Worm (Caenorhabditis elegans) whole organism, young adult: ENCODE results near the gene abts-4.

ENCODE experiments used
- C06A6.2 ChIP-seq: fragments of 200-800 bp; sonication (Bioruptor generic); conservative IDR thresholded peaks from 2 replicates; pipeline ENCODE4 v1.3.6; 2022; ENCODE audit warnings: missing genetic modification characterization, missing compliant biosample characterization
- F22D6.2 ChIP-seq: sonication (generic microtip); optimal IDR thresholded peaks from 2 replicates; lab custom pipeline; 2016; ENCODE audit warnings: mild to moderate bottlenecking, missing genetic modification characterization, missing compliant biosample characterization
- F33H1.4 ChIP-seq: fragments of 200-800 bp; sonication (Bioruptor generic); IDR thresholded peaks from 2 replicates; pipeline ENCODE4 v1.3.6; 2022; ENCODE audit warnings: missing genetic modification reagents, missing genetic modification characterization, missing compliant biosample characterization
- F57C9.4 ChIP-seq: sonication (generic microtip); optimal IDR thresholded peaks from 2 replicates; lab custom pipeline; 2017; ENCODE audit warnings: mild to moderate bottlenecking, missing genetic modification characterization, missing compliant biosample characterization
- K11D2.4 ChIP-seq: fragments of 200-800 bp; sonication (Bioruptor generic); IDR thresholded peaks from 2 replicates; pipeline ENCODE4 v1.3.6; 2022; ENCODE audit warnings: missing genetic modification reagents, missing genetic modification characterization, missing compliant biosample characterization
- Y53G8AR.9 ChIP-seq: fragments of 200-800 bp; sonication (Bioruptor generic); conservative IDR thresholded peaks from 2 replicates; pipeline ENCODE4 v1.3.6; 2022; ENCODE audit warnings: missing genetic modification reagents, missing genetic modification characterization, missing compliant biosample characterization
- Y67H2A.10 ChIP-seq: fragments of 200-800 bp; sonication (Bioruptor generic); conservative IDR thresholded peaks from 2 replicates; pipeline ENCODE4 v1.3.6; 2022; ENCODE audit warnings: missing genetic modification reagents, missing genetic modification characterization, missing compliant biosample characterization
- Y95B8A.8 ChIP-seq: fragments of 200-800 bp; sonication (Bioruptor generic); IDR thresholded peaks from 2 replicates; pipeline ENCODE4 v1.3.6; 2022; ENCODE audit warnings: missing genetic modification reagents, missing genetic modification characterization, missing compliant biosample characterization
- aptf-2 ChIP-seq: fragments of 200-800 bp; sonication (Bioruptor generic); conservative IDR thresholded peaks from 2 replicates; pipeline ENCODE4 v1.3.6; 2022; ENCODE audit warnings: missing genetic modification reagents, missing genetic modification characterization, missing compliant biosample characterization
- atf-7 ChIP-seq: sonication (generic microtip); optimal IDR thresholded peaks from 2 replicates; lab custom pipeline; 2017; ENCODE audit warnings: mild to moderate bottlenecking, missing genetic modification characterization, missing compliant biosample characterization
- ccch-3 ChIP-seq: fragments of 200-800 bp; sonication (Bioruptor generic); optimal IDR thresholded peaks from 2 replicates; lab custom pipeline; 2018; ENCODE audit warnings: mild to moderate bottlenecking, missing genetic modification characterization, missing compliant biosample characterization
- cebp-1 ChIP-seq, 2 experiments: fragments of 200-800 bp in 1 of 2; sonication (Bioruptor generic) in 1 of 2; sonication (generic microtip) in 1 of 2; IDR thresholded peaks in 1 of 2; optimal IDR thresholded peaks in 1 of 2; 2 replicates each; pipeline versions ENCODE4 v1.3.6 to Lab custom; 2017 to 2022; ENCODE audit warnings: missing compliant biosample characterization in 2 of 2, missing genetic modification characterization in 2 of 2, mild to moderate bottlenecking in 1 of 2, missing genetic modification reagents in 1 of 2, moderate library complexity in 1 of 2
- ceh-27 ChIP-seq: fragments of 200-800 bp; sonication (Bioruptor generic); optimal IDR thresholded peaks from 2 replicates; lab custom pipeline; 2018; ENCODE audit warnings: mild to moderate bottlenecking, missing genetic modification characterization, moderate library complexity, missing compliant biosample characterization
- ceh-40 ChIP-seq: fragments of 200-800 bp; sonication (Bioruptor generic); IDR thresholded peaks from 2 replicates; pipeline ENCODE4 v1.3.6; 2022; ENCODE audit warnings: missing genetic modification characterization, missing compliant biosample characterization
- ceh-58 ChIP-seq: fragments of 200-800 bp; sonication (Bioruptor generic); IDR thresholded peaks from 2 replicates; pipeline ENCODE4 v1.3.6; 2022; ENCODE audit warnings: missing genetic modification characterization, missing compliant biosample characterization
- ceh-91 ChIP-seq: fragments of 200-800 bp; sonication (Bioruptor generic); IDR thresholded peaks from 2 replicates; pipeline ENCODE4 v1.3.6; 2022; ENCODE audit warnings: missing genetic modification reagents, missing genetic modification characterization, missing compliant biosample characterization
- die-1 ChIP-seq: sonication (generic microtip); optimal IDR thresholded peaks from 2 replicates; lab custom pipeline; 2016; ENCODE audit warnings: missing genotype, mild to moderate bottlenecking, missing genetic modification characterization, missing compliant biosample characterization
- dox-1 ChIP-seq: fragments of 200-800 bp; sonication (Bioruptor generic); IDR thresholded peaks from 2 replicates; pipeline ENCODE4 v1.3.6; 2022; ENCODE audit warnings: missing genetic modification reagents, missing genetic modification characterization, missing compliant biosample characterization
- egl-18 ChIP-seq: fragments of 200-800 bp; sonication (Bioruptor generic); IDR thresholded peaks from 2 replicates; pipeline ENCODE4 v1.3.6; 2022; ENCODE audit warnings: missing genetic modification reagents, missing genetic modification characterization, missing compliant biosample characterization
- gei-17 ChIP-seq: fragments of 200-800 bp; sonication (Bioruptor generic); optimal IDR thresholded peaks from 2 replicates; lab custom pipeline; 2018; ENCODE audit warnings: mild to moderate bottlenecking, missing genetic modification characterization, missing compliant biosample characterization
- let-526 ChIP-seq: fragments of 200-800 bp; sonication (Bioruptor generic); IDR thresholded peaks from 2 replicates; pipeline ENCODE4 v1.3.6; 2022; ENCODE audit warnings: missing genetic modification reagents, missing genetic modification characterization, missing compliant biosample characterization
- lin-40 ChIP-seq: sonication (generic microtip); optimal IDR thresholded peaks from 2 replicates; lab custom pipeline; 2016; ENCODE audit warnings: missing genetic modification characterization, mild to moderate bottlenecking, missing compliant biosample characterization, missing genotype, missing genetic modification reagents
- madf-6 ChIP-seq: fragments of 200-800 bp; sonication (Bioruptor generic); IDR thresholded peaks from 2 replicates; pipeline ENCODE4 v1.3.6; 2022; ENCODE audit warnings: missing genetic modification reagents, missing genetic modification characterization, missing compliant biosample characterization
- madf-8 ChIP-seq: fragments of 200-800 bp; sonication (Bioruptor generic); conservative IDR thresholded peaks from 2 replicates; pipeline ENCODE4 v1.3.6; 2022; ENCODE audit warnings: missing genetic modification reagents, missing genetic modification characterization, missing compliant biosample characterization
- mcd-1 ChIP-seq: fragments of 200-800 bp; sonication (Bioruptor generic); IDR thresholded peaks from 2 replicates; pipeline ENCODE4 v1.3.6; 2022; ENCODE audit warnings: missing genetic modification reagents, missing genetic modification characterization, missing compliant biosample characterization
- nfya-1 ChIP-seq: sonication (generic microtip); optimal IDR thresholded peaks from 2 replicates; lab custom pipeline; 2017; ENCODE audit warnings: antibody characterized with exemption, missing compliant biosample characterization, missing genetic modification characterization, borderline replicate concordance; ENCODE audit not compliant: insufficient read depth
- nfyb-1 ChIP-seq: fragments of 200-800 bp; sonication (Bioruptor generic); IDR thresholded peaks from 2 replicates; pipeline ENCODE4 v1.3.6; 2022; ENCODE audit warnings: missing genetic modification reagents, missing genetic modification characterization, missing compliant biosample characterization
- nhr-80 ChIP-seq: sonication (generic microtip); optimal IDR thresholded peaks from 2 replicates; lab custom pipeline; 2016; ENCODE audit warnings: missing genetic modification characterization, missing compliant biosample characterization
- sdz-38 ChIP-seq: sonication (generic microtip); optimal IDR thresholded peaks from 2 replicates; lab custom pipeline; 2016; ENCODE audit warnings: missing genotype, missing genetic modification characterization, missing compliant biosample characterization
- snpc-1.1 ChIP-seq: sonication (generic microtip); optimal IDR thresholded peaks from 2 replicates; lab custom pipeline; 2017; ENCODE audit warnings: missing genetic modification characterization, mild to moderate bottlenecking, missing compliant biosample characterization, antibody characterized with exemption, moderate library complexity, missing genotype, missing genetic modification reagents; ENCODE audit not compliant: insufficient read depth
- somi-1 ChIP-seq: fragments of 200-800 bp; sonication (Bioruptor generic); optimal IDR thresholded peaks from 2 replicates; lab custom pipeline; 2018; ENCODE audit warnings: mild to moderate bottlenecking, missing genetic modification characterization, missing compliant biosample characterization
- unc-130 ChIP-seq: sonication (generic microtip); optimal IDR thresholded peaks from 2 replicates; lab custom pipeline; 2016; ENCODE audit warnings: missing genetic modification reagents, missing genetic modification characterization, missing compliant biosample characterization

The abts-4 gene

DNA sequence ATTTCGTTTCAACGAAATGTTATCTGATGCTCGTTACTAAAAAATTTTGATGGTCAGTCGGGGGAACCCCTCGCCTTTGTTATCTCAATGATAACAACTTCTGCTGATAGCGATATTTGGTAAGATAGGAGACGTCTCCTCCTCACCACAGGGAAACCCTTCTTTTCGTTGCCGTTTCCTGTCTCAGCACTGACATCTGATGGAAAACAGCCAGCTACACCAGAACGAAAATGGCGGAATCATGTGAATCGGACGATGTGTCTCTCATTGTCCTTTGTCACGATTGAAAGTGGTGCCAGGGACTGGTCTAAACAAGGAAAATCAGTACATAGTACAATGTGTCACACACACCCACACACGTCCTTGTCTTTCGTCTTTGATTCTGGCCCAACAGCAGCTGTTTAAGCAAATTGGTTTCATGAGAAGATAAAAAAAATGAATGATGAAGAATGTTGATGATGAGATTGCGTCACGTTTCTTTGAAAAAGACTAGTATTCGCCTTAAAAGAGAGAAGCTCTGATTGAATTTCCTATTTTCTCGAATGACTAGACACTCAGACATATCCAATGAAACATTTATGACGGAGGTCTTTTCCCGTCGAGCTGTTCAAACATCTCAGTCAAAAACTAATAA is 25.1 kb downstream of the abts-4 start (continued):
- TF ChIP-seq die-1 (peak; percentile 44), unc-130 (GFP tag; lab: Kevin White, UChicago) (no peak)

DNA sequence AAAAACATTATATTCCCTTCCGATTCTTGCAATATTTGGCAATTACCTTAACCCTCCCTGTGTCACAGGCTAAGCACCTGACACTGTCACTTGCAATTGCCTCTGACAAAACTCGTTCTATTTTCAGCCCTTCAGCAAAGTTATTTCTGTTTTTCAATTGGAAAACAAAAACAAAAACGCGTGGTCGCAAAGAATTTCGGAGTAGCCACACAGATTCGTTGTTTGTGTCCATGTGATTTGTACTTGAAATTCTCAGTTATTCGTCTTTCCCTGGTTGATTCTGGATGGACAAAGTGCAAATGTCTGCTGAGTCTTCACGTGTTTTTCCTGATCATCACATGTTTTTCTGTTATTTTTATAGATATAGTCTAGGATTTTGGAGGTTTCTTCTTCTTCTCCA is 26.0 kb downstream of the abts-4 start:
- TF ChIP-seq ceh-27 (peak; percentile 62), ceh-58 (GFP tag; lab: Robert Waterston, UW) (no peak), unc-130 (GFP tag; lab: Kevin White, UChicago) (no peak), nfya-1 (tag; lab: Kevin White, UChicago) (no peak), lin-40 (tag; lab: Kevin White, UChicago) (peak; percentile 13), cebp-1 (GFP tag; IDR thresholded peaks at IDR 0.05; lab: Robert Waterston, UW) (no peak), cebp-1 (tag; optimal IDR thresholded peaks at IDR 0.05; lab: Kevin White, UChicago) (peak; percentile 50), egl-18 (GFP tag; lab: Robert Waterston, UW) (no peak), C06A6.2 (GFP tag; lab: Robert Waterston, UW) (0 out of 2 replicates have a peak, but pooled peaks have one; percentile 51), madf-8 (GFP tag; lab: Robert Waterston, UW) (no peak), somi-1 (GFP tag; lab: Kevin White, UChicago) (peak; percentile 62), Y53G8AR.9 (no peak), gei-17 (peak; percentile 23), Y95B8A.8 (GFP tag; lab: Robert Waterston, UW) (no peak), K11D2.4 (GFP tag; lab: Robert Waterston, UW) (0 out of 2 replicates have a peak, but pooled peaks have one; percentile 38)

DNA sequence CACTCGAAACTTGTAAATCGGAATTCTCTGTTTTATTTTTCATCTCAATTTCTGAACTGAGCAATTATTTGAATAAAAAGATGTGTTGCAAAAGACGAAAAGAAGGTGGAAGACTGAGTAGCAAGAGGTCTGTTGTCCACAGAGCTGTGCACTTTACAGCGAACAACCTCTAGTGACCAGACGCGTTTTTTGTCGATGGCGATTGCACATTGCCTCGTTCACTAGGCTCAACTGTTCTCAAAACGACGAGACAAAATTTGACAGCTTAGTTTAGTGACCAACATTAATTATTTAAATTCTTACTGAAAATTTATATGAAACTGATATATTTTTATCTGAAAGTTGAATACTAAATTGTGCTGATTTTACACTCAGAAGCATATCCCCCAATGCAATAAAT is 28.3 kb downstream of the abts-4 start, which contains the start of gene R03E9.2:
Gene R03E9.2 (minus strand): TSS at position 101 of the 400 bp plus-strand sequence.
- TF ChIP-seq Y95B8A.8 (GFP tag; lab: Robert Waterston, UW): no peak
- TF ChIP-seq sdz-38 (tag; lab: Kevin White, UChicago): no peak
- TF ChIP-seq Y53G8AR.9: no peak
- no peak for TF ChIP-seq F33H1.4 (GFP tag; lab: Robert Waterston, UW)
- TF ChIP-seq F57C9.4 (tag; lab: Kevin White, UChicago): no peak
- no peak for TF ChIP-seq nfyb-1 (GFP tag; lab: Robert Waterston, UW)
- no peak for TF ChIP-seq let-526 (GFP tag; lab: Robert Waterston, UW)
- no peak for TF ChIP-seq K11D2.4 (GFP tag; lab: Robert Waterston, UW)
- TF ChIP-seq ccch-3 (GFP tag; lab: Kevin White, UChicago): no peak
- no peak for TF ChIP-seq snpc-1.1 (tag; lab: Kevin White, UChicago)
- TF ChIP-seq C06A6.2 (GFP tag; lab: Robert Waterston, UW): no peak
- no peak for TF ChIP-seq madf-6 (GFP tag; lab: Robert Waterston, UW)
- no peak for TF ChIP-seq lin-40 (tag; lab: Kevin White, UChicago)
- TF ChIP-seq atf-7 (tag; lab: Kevin White, UChicago): no peak

DNA sequence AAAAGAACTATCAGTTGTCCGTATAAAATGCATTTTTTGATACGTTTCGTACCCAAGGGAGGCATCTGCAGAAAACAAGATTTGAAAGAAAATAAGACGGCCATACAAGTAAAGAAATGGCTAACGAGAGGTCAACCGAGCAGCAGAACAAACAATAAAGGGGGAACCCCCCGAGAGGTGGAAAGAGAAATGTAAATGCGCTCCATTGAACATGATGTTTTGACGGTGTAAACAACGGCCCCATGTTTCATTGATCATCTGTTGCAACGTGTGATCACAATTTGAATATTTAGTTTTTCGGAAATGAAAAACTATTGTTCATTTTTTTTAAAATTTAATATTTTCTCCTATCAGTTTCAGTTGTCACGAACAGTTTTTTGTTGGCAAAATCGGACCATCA is 31.9 kb downstream of the abts-4 start, which contains the start of gene K11G12.6:
Gene K11G12.6 (minus strand): TSS at position 65 of the 400 bp plus-strand sequence.
- TF ChIP-seq ceh-91 (GFP tag; lab: Robert Waterston, UW): no peak
- TF ChIP-seq mcd-1 (GFP tag; lab: Robert Waterston, UW): peak; percentile 60

DNA sequence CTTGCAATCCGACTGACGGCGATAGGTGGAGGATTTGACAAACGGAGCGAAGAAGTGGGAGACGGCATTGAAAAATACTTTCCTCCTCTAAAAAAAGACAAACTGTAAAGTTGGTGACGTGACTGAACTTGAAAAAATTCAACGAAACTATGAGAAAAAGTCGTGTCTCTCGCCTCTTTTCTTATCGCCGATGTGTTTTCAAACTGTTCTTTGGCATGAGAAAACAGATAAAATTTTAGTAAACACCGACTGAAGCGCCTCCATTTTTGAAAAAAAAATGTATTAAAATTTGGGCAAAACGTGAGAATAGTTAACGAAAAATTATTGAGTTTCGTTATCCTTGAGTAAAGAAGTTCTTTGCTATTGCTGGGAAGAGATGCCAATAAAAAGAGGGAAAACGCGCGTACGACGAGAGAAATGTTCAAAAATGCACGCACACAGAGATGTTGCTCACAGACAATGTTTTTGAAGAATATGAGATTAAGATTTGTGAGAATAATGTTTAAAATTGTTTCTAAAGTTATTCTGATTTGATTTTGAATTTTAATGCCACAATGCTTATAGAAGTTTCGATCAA is 32.6 kb downstream of the abts-4 start:
- TF ChIP-seq nhr-80 (tag; lab: Kevin White, UChicago) (peak; percentile 38), F22D6.2 (no peak), ceh-40 (no peak), aptf-2 (GFP tag; lab: Robert Waterston, UW) (no peak), Y67H2A.10 (no peak), dox-1 (no peak)
